Worm (Caenorhabditis elegans) whole organism, young adult: Measurements from ENCODE around the gene fbxb-40.

ENCODE experiments used
- C17E4.6 ChIP-seq: fragments of 200-800 bp; sonication (Bioruptor generic); IDR thresholded peaks from 2 replicates; pipeline ENCODE4 v1.3.6; 2022; ENCODE audit warnings: missing genetic modification reagents, missing genetic modification characterization, missing compliant biosample characterization
- D2030.7 ChIP-seq: fragments of 200-800 bp; sonication (Bioruptor generic); IDR thresholded peaks from 2 replicates; pipeline ENCODE4 v1.3.6; 2022; ENCODE audit warnings: missing genetic modification reagents, missing genetic modification characterization, missing compliant biosample characterization
- F10E7.11 ChIP-seq: sonication (generic microtip); optimal IDR thresholded peaks from 2 replicates; lab custom pipeline; 2017; ENCODE audit warnings: mild to moderate bottlenecking, missing genetic modification characterization, moderate library complexity, missing compliant biosample characterization
- F22D6.2 ChIP-seq: sonication (generic microtip); optimal IDR thresholded peaks from 2 replicates; lab custom pipeline; 2016; ENCODE audit warnings: mild to moderate bottlenecking, missing genetic modification characterization, missing compliant biosample characterization
- F39B2.1 ChIP-seq: fragments of 200-800 bp; sonication (Bioruptor generic); IDR thresholded peaks from 2 replicates; pipeline ENCODE4 v1.3.6; 2022; ENCODE audit warnings: missing genetic modification reagents, missing genetic modification characterization, missing compliant biosample characterization
- Y67H2A.10 ChIP-seq: fragments of 200-800 bp; sonication (Bioruptor generic); conservative IDR thresholded peaks from 2 replicates; pipeline ENCODE4 v1.3.6; 2022; ENCODE audit warnings: missing genetic modification reagents, missing genetic modification characterization, missing compliant biosample characterization
- aptf-2 ChIP-seq: fragments of 200-800 bp; sonication (Bioruptor generic); conservative IDR thresholded peaks from 2 replicates; pipeline ENCODE4 v1.3.6; 2022; ENCODE audit warnings: missing genetic modification reagents, missing genetic modification characterization, missing compliant biosample characterization
- atf-7 ChIP-seq: sonication (generic microtip); optimal IDR thresholded peaks from 2 replicates; lab custom pipeline; 2017; ENCODE audit warnings: mild to moderate bottlenecking, missing genetic modification characterization, missing compliant biosample characterization
- attf-5 ChIP-seq: fragments of 200-800 bp; sonication (Bioruptor generic); optimal IDR thresholded peaks from 2 replicates; lab custom pipeline; 2018; ENCODE audit warnings: mild to moderate bottlenecking, missing genetic modification characterization, missing compliant biosample characterization
- bed-2 ChIP-seq: fragments of 200-800 bp; sonication (Bioruptor generic); IDR thresholded peaks from 2 replicates; pipeline ENCODE4 v1.3.6; 2022; ENCODE audit warnings: missing genetic modification reagents, missing genetic modification characterization, missing compliant biosample characterization
- chd-7 ChIP-seq: sonication (generic microtip); optimal IDR thresholded peaks from 2 replicates; lab custom pipeline; 2016; ENCODE audit warnings: mild to moderate bottlenecking, missing genetic modification characterization, moderate library complexity, missing compliant biosample characterization
- dox-1 ChIP-seq: fragments of 200-800 bp; sonication (Bioruptor generic); IDR thresholded peaks from 2 replicates; pipeline ENCODE4 v1.3.6; 2022; ENCODE audit warnings: missing genetic modification reagents, missing genetic modification characterization, missing compliant biosample characterization
- efl-1 ChIP-seq: fragments of 150-350 bp; optimal IDR thresholded peaks from 2 replicates; lab custom pipeline; 2014; ENCODE audit warnings: missing biosample characterization, missing genetic modification reagents, missing genetic modification characterization
- fkh-3 ChIP-seq: sonication (generic microtip); optimal IDR thresholded peaks from 2 replicates; lab custom pipeline; 2016; ENCODE audit warnings: mild to moderate bottlenecking, missing genetic modification characterization, missing compliant biosample characterization
- gei-17 ChIP-seq: fragments of 200-800 bp; sonication (Bioruptor generic); optimal IDR thresholded peaks from 2 replicates; lab custom pipeline; 2018; ENCODE audit warnings: mild to moderate bottlenecking, missing genetic modification characterization, missing compliant biosample characterization
- him-1 ChIP-seq: sonication (generic microtip); optimal IDR thresholded peaks from 2 replicates; lab custom pipeline; 2016; ENCODE audit warnings: missing genotype, missing genetic modification reagents, missing genetic modification characterization, missing compliant biosample characterization
- hlh-12 ChIP-seq: sonication (generic microtip); optimal IDR thresholded peaks from 2 replicates; lab custom pipeline; 2016; ENCODE audit warnings: missing genetic modification characterization, missing compliant biosample characterization
- hlh-26 ChIP-seq: fragments of 200-800 bp; sonication (Bioruptor generic); conservative IDR thresholded peaks from 2 replicates; pipeline ENCODE4 v1.3.6; 2022; ENCODE audit warnings: missing genetic modification reagents, missing genetic modification characterization, missing compliant biosample characterization
- hmg-1.2 ChIP-seq: fragments of 200-800 bp; sonication (Bioruptor generic); IDR thresholded peaks from 2 replicates; pipeline ENCODE4 v1.3.6; 2022; ENCODE audit warnings: missing genetic modification reagents, missing genetic modification characterization, missing compliant biosample characterization
- hsf-1 ChIP-seq: fragments of 200-800 bp; sonication (Bioruptor generic); IDR thresholded peaks from 2 replicates; pipeline ENCODE4 v1.3.6; 2022; ENCODE audit warnings: missing genetic modification reagents, missing genetic modification characterization, missing compliant biosample characterization
- let-607 ChIP-seq, 2 experiments: fragments of 200-800 bp in 1 of 2; sonication (Bioruptor generic) in 1 of 2; sonication (generic microtip) in 1 of 2; optimal IDR thresholded peaks; 2 replicates each; lab custom pipeline; 2016 to 2018; ENCODE audit warnings: mild to moderate bottlenecking in 2 of 2, missing compliant biosample characterization in 2 of 2, missing genetic modification characterization in 2 of 2, moderate library complexity in 2 of 2, missing genotype in 1 of 2
- lin-54 ChIP-seq: fragments of 200-800 bp; sonication (Bioruptor generic); optimal IDR thresholded peaks from 2 replicates; lab custom pipeline; 2018; ENCODE audit warnings: mild to moderate bottlenecking, missing genetic modification characterization, missing compliant biosample characterization
- lir-1 ChIP-seq: fragments of 200-800 bp; sonication (Bioruptor generic); conservative IDR thresholded peaks from 2 replicates; pipeline ENCODE4 v1.3.6; 2022; ENCODE audit warnings: missing genetic modification reagents, missing genetic modification characterization, missing compliant biosample characterization
- lsl-1 ChIP-seq: fragments of 200-800 bp; sonication (Bioruptor generic); optimal IDR thresholded peaks from 2 replicates; lab custom pipeline; 2018; ENCODE audit warnings: mild to moderate bottlenecking, missing genetic modification characterization, moderate library complexity, missing compliant biosample characterization
- madf-10 ChIP-seq: sonication (generic microtip); optimal IDR thresholded peaks from 2 replicates; lab custom pipeline; 2016; ENCODE audit warnings: mild to moderate bottlenecking, missing genetic modification characterization, missing compliant biosample characterization
- mxl-1 ChIP-seq: sonication (generic microtip); optimal IDR thresholded peaks from 2 replicates; lab custom pipeline; 2016; ENCODE audit warnings: missing genetic modification characterization, missing compliant biosample characterization
- nhr-27 ChIP-seq: fragments of 200-800 bp; sonication (Bioruptor generic); optimal IDR thresholded peaks from 2 replicates; lab custom pipeline; 2018; ENCODE audit warnings: mild to moderate bottlenecking, missing genetic modification characterization, moderate library complexity, missing compliant biosample characterization
- rec-8 ChIP-seq, 2 experiments: sonication (generic microtip); optimal IDR thresholded peaks; 2 replicates each; lab custom pipeline; 2016; ENCODE audit warnings: mild to moderate bottlenecking in 2 of 2, missing genetic modification characterization in 2 of 2, missing genetic modification reagents in 2 of 2, missing genotype in 2 of 2, missing biosample characterization in 1 of 2, missing compliant biosample characterization in 1 of 2, moderate library complexity in 1 of 2
- repo-1 ChIP-seq: sonication (generic microtip); optimal IDR thresholded peaks from 2 replicates; lab custom pipeline; 2017; ENCODE audit warnings: mild to moderate bottlenecking, missing genetic modification characterization, missing compliant biosample characterization
- rpc-1 ChIP-seq, 2 experiments: fragments of 150-350 bp in 1 of 2; sonication (generic microtip) in 1 of 2; optimal IDR thresholded peaks; 2 replicates each; lab custom pipeline; 2014 to 2018; ENCODE audit warnings: missing biosample characterization in 1 of 2, missing genetic modification characterization in 1 of 2, missing genetic modification reagents in 1 of 2, missing genotype in 1 of 2
- sea-2 ChIP-seq: fragments of 200-800 bp; sonication (Bioruptor generic); IDR thresholded peaks from 2 replicates; pipeline ENCODE4 v1.3.6; 2022; ENCODE audit warnings: missing genetic modification characterization, missing compliant biosample characterization
- unc-130 ChIP-seq: sonication (generic microtip); optimal IDR thresholded peaks from 2 replicates; lab custom pipeline; 2016; ENCODE audit warnings: missing genetic modification reagents, missing genetic modification characterization, missing compliant biosample characterization
- ztf-25 ChIP-seq: fragments of 200-800 bp; sonication (Bioruptor generic); IDR thresholded peaks from 2 replicates; pipeline ENCODE4 v1.3.6; 2022; ENCODE audit warnings: missing genetic modification reagents, missing genetic modification characterization, missing compliant biosample characterization
- ztf-26 ChIP-seq: sonication (generic microtip); optimal IDR thresholded peaks from 2 replicates; lab custom pipeline; 2017; ENCODE audit warnings: missing genetic modification characterization, missing compliant biosample characterization
- ztf-28 ChIP-seq: fragments of 200-800 bp; sonication (Bioruptor generic); IDR thresholded peaks from 2 replicates; pipeline ENCODE4 v1.3.6; 2022; ENCODE audit warnings: missing genetic modification reagents, missing genetic modification characterization, missing compliant biosample characterization
- ztf-6 ChIP-seq: fragments of 200-800 bp; sonication (Bioruptor generic); IDR thresholded peaks from 2 replicates; pipeline ENCODE4 v1.3.6; 2022; ENCODE audit warnings: missing genetic modification reagents, missing genetic modification characterization, missing compliant biosample characterization

fbxb-40 gene

ce11 chrII:1084899-1085298, 35.1 kb upstream of the fbxb-40 start:
- TF ChIP-seq hmg-1.2 (GFP tag; lab: Robert Waterston, UW) (peak; percentile 79; the same call in 1 of the 2 replicates), Y67H2A.10 (no peak), ztf-26 (tag; lab: Kevin White, UChicago) (no peak)

- TF ChIP-seq D2030.7 (GFP tag; lab: Robert Waterston, UW) = no peak
- TF ChIP-seq madf-10 = no peak
- no peak for TF ChIP-seq repo-1 (tag; lab: Kevin White, UChicago)
- no peak for TF ChIP-seq ztf-6 (GFP tag; lab: Robert Waterston, UW)
- TF ChIP-seq hlh-12 = no peak
- TF ChIP-seq F10E7.11 (tag; lab: Kevin White, UChicago) = no peak
- TF ChIP-seq unc-130 = no peak
- TF ChIP-seq F39B2.1 (GFP tag; lab: Robert Waterston, UW) = no peak
- TF ChIP-seq C17E4.6 (GFP tag; lab: Robert Waterston, UW) = no peak
- no peak for TF ChIP-seq sea-2 (GFP tag; lab: Robert Waterston, UW)
- no peak for TF ChIP-seq Y67H2A.10
- no peak for TF ChIP-seq aptf-2
- TF ChIP-seq efl-1 = no peak
- no peak for TF ChIP-seq dox-1 (GFP tag; lab: Robert Waterston, UW)
- no peak for TF ChIP-seq chd-7 (tag; lab: Kevin White, UChicago)
- no peak for TF ChIP-seq attf-5 (GFP tag; lab: Kevin White, UChicago)
- no peak for TF ChIP-seq rec-8 (tag; optimal IDR thresholded peaks at IDR 0.05; lab: Kevin White, UChicago)
- no peak for TF ChIP-seq let-607 (tag; optimal IDR thresholded peaks at IDR 0.05; lab: Kevin White, UChicago)
- TF ChIP-seq F22D6.2 (tag; lab: Kevin White, UChicago) = no peak
- no peak for TF ChIP-seq lsl-1
Observed at ce11 chrII:1082859-1083258, 33.1 kb upstream of the fbxb-40 start, which contains the start of gene K02E7.1. Gene K02E7.1, plus strand, starts transcription at chrII:1083159.

ce11 chrII:1075424-1075823, 25.7 kb upstream of the fbxb-40 start, which contains the start of gene K02E7.11:
Gene K02E7.11, minus strand, starts transcription at chrII:1075524.
- TF ChIP-seq him-1 (tag; lab: Kevin White, UChicago) (no peak), mxl-1 (tag; lab: Kevin White, UChicago) (no peak), madf-10 (no peak), fkh-3 (no peak), C17E4.6 (GFP tag; lab: Robert Waterston, UW) (no peak), hlh-26 (GFP tag; lab: Robert Waterston, UW) (no peak), atf-7 (tag; lab: Kevin White, UChicago) (no peak), unc-130 (no peak), ztf-28 (GFP tag; lab: Robert Waterston, UW) (no peak), nhr-27 (tag; lab: Kevin White, UChicago) (no peak), lin-54 (GFP tag; lab: Kevin White, UChicago) (no peak), efl-1 (no peak), lir-1 (no peak), ztf-25 (GFP tag; lab: Robert Waterston, UW) (no peak), bed-2 (GFP tag; lab: Robert Waterston, UW) (no peak), rec-8 (tag; optimal IDR thresholded peaks at IDR 0.05; lab: Kevin White, UChicago) (no peak), rpc-1 (optimal IDR thresholded peaks at IDR 0.05; lab: Kevin White, UChicago) (no peak), rpc-1 (tag; optimal IDR thresholded peaks at IDR 0.05; lab: Kevin White, UChicago) (no peak), gei-17 (GFP tag; lab: Kevin White, UChicago) (no peak)
- TF ChIP-seq, all 124 proteins: peak for 0

- TF ChIP-seq attf-5 (GFP tag; lab: Kevin White, UChicago) = no peak
- TF ChIP-seq hlh-26 (GFP tag; lab: Robert Waterston, UW) = no peak
- TF ChIP-seq hsf-1 = no peak
- TF ChIP-seq ztf-25 (GFP tag; lab: Robert Waterston, UW) = no peak
Observed at ce11 chrII:1072106-1072505, 22.4 kb upstream of the fbxb-40 start, which contains the start of gene K02E7.4. Gene K02E7.4, plus strand, starts transcription at chrII:1072406.
